Worm (Caenorhabditis elegans): ENCODE measurements around the gene C33H5.13.

The C33H5.13 gene

ce11 chrIV:7782292-7782691 is 9.8 kb downstream of the C33H5.13 start, which contains the start of gene sec-10 (continued):
- no peak for TF ChIP-seq fkh-3 (tag; optimal IDR thresholded peaks at IDR 0.05)
- no peak for TF ChIP-seq hlh-12 (tag; optimal IDR thresholded peaks at IDR 0.05)
- no peak for TF ChIP-seq ceh-27 (GFP tag; optimal IDR thresholded peaks at IDR 0.05)
- peak; percentile 73 for TF ChIP-seq athp-1 (tag; optimal IDR thresholded peaks at IDR 0.05)
- TF ChIP-seq sea-2 (GFP tag; IDR thresholded peaks at IDR 0.05): no peak
- TF ChIP-seq F23B12.7 (tag; optimal IDR thresholded peaks at IDR 0.05; ENCODE audit: insufficient read depth): no peak
- TF ChIP-seq zim-3 (tag; optimal IDR thresholded peaks at IDR 0.05): no peak
- peak; percentile 28 for TF ChIP-seq tlf-1 (GFP tag; optimal IDR thresholded peaks at IDR 0.05)
- no peak for TF ChIP-seq sdz-38 (tag; optimal IDR thresholded peaks at IDR 0.05)
- TF ChIP-seq rpc-1 (optimal IDR thresholded peaks at IDR 0.05): no peak
- TF ChIP-seq rpc-1 (tag; optimal IDR thresholded peaks at IDR 0.05): no peak
- TF ChIP-seq hmg-1.2 (GFP tag; IDR thresholded peaks at IDR 0.05): no peak
- TF ChIP-seq ZK185.1 (tag; optimal IDR thresholded peaks at IDR 0.05; ENCODE audit: poor library complexity, severe bottlenecking): peak; percentile 20
- TF ChIP-seq F37B4.10 (GFP tag; IDR thresholded peaks at IDR 0.05): no peak
- no peak for TF ChIP-seq C06A6.2 (GFP tag; conservative IDR thresholded peaks at IDR 0.05)
- no peak for TF ChIP-seq F49E8.2 (tag; optimal IDR thresholded peaks at IDR 0.05; ENCODE audit: insufficient read depth)
- peak; percentile 35; the same call in 1 of the 2 replicates for TF ChIP-seq mcd-1 (GFP tag; IDR thresholded peaks at IDR 0.05)

- TF ChIP-seq cebp-1 (GFP tag; IDR thresholded peaks at IDR 0.05): no peak
- peak; percentile 8 for TF ChIP-seq cebp-1 (tag; optimal IDR thresholded peaks at IDR 0.05)
- TF ChIP-seq ama-1 (optimal IDR thresholded peaks at IDR 0.05): no peak
- no peak for TF ChIP-seq ama-1 (GFP tag; optimal IDR thresholded peaks at IDR 0.05)
- TF ChIP-seq hrde-1 (tag; optimal IDR thresholded peaks at IDR 0.05; ENCODE audit: borderline replicate concordance): peak; percentile 8
- TF ChIP-seq madf-6 (GFP tag; IDR thresholded peaks at IDR 0.05): peak; percentile 30; the same call in 1 of the 2 replicates
Observed at ce11 chrIV:7778865-7779264, 13.2 kb downstream of the C33H5.13 start, which contains the start of gene rpap-3. Gene rpap-3, minus strand, starts transcription at chrIV:7778965.

DNA sequence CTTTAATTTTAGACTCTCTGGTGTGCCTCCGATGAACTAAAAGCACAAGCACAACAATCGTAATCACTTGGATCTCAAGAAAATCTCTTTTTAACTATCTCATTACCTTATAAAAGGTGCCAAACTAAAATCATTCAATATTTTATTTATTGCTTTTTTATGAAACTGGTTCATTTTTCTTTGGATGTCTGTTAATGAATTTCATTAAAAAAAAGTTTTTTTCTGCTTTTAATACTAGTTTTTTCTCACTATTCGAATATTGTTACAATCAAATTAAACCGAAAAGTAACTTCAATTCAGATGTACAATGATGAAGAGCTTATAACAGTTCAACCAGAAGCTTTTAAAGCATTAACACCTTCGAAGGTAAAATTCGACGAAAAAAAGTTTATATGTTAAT is 16.3 kb downstream of the C33H5.13 start, which contains the start of gene swd-2.1:
TSS of gene swd-2.1 (plus strand) at position 301 of the 400 bp plus-strand sequence.
- TF ChIP-seq lin-54 (GFP tag; optimal IDR thresholded peaks at IDR 0.05): no peak
- no peak for TF ChIP-seq Y95B8A.8 (GFP tag; IDR thresholded peaks at IDR 0.05)
- TF ChIP-seq lir-1 (GFP tag; conservative IDR thresholded peaks at IDR 0.05): no peak
- TF ChIP-seq ekl-4 (GFP tag; IDR thresholded peaks at IDR 0.05): no peak
- TF ChIP-seq snpc-3.4 (tag; optimal IDR thresholded peaks at IDR 0.05): no peak
- no peak for TF ChIP-seq madf-3 (GFP tag; IDR thresholded peaks at IDR 0.05)
- TF ChIP-seq gei-17 (GFP tag; optimal IDR thresholded peaks at IDR 0.05): no peak
- no peak for TF ChIP-seq fkh-3 (tag; optimal IDR thresholded peaks at IDR 0.05)
- no peak for TF ChIP-seq ceh-58 (GFP tag; IDR thresholded peaks at IDR 0.05)
- no peak for TF ChIP-seq D2030.7 (GFP tag; IDR thresholded peaks at IDR 0.05)
- no peak for TF ChIP-seq hlh-12 (tag; optimal IDR thresholded peaks at IDR 0.05)
- no peak for TF ChIP-seq ztf-18 (tag; optimal IDR thresholded peaks at IDR 0.05)
- no peak for TF ChIP-seq nhr-179 (tag; optimal IDR thresholded peaks at IDR 0.05)
- TF ChIP-seq mel-28 (tag; optimal IDR thresholded peaks at IDR 0.05; ENCODE audit: borderline replicate concordance): no peak
- TF ChIP-seq attf-3 (GFP tag; conservative IDR thresholded peaks at IDR 0.05): no peak
- no peak for TF ChIP-seq snpc-1.1 (tag; optimal IDR thresholded peaks at IDR 0.05; ENCODE audit: insufficient read depth)
- TF ChIP-seq egrh-3 (GFP tag; IDR thresholded peaks at IDR 0.05): no peak
- TF ChIP-seq repo-1 (tag; optimal IDR thresholded peaks at IDR 0.05): no peak
- no peak for TF ChIP-seq sptf-2 (GFP tag; optimal IDR thresholded peaks at IDR 0.05)
- TF ChIP-seq ceh-100 (GFP tag; IDR thresholded peaks at IDR 0.05): no peak
